Worm (Caenorhabditis elegans) whole organism, L2 larva: Measurements from ENCODE around the gene rsu-1.

ENCODE experiments used
- F13H6.1 ChIP-seq: sonication (generic microtip); optimal IDR thresholded peaks from 2 replicates; lab custom pipeline; 2016; ENCODE audit warnings: missing genetic modification characterization, missing compliant biosample characterization
- crh-2 ChIP-seq: sonication (generic microtip); optimal IDR thresholded peaks from 2 replicates; lab custom pipeline; 2017; ENCODE audit warnings: missing biosample characterization, missing genetic modification characterization
- elt-3 ChIP-seq: sonication (generic microtip); optimal IDR thresholded peaks from 2 replicates; lab custom pipeline; 2017; ENCODE audit warnings: missing biosample characterization, missing genetic modification characterization
- fos-1 ChIP-seq: fragments of 150-350 bp; optimal IDR thresholded peaks from 2 replicates; lab custom pipeline; 2014; ENCODE audit warnings: missing biosample characterization, missing genetic modification characterization
- mbf-1 ChIP-seq: sonication (generic microtip); optimal IDR thresholded peaks from 2 replicates; lab custom pipeline; 2017; ENCODE audit warnings: missing biosample characterization, missing genetic modification characterization
- nhr-23 ChIP-seq: fragments of 150-350 bp; optimal IDR thresholded peaks from 2 replicates; lab custom pipeline; 2014; ENCODE audit warnings: missing biosample characterization, missing genetic modification reagents, missing genetic modification characterization
- sem-4 ChIP-seq: fragments of 150-350 bp; optimal IDR thresholded peaks from 2 replicates; lab custom pipeline; 2014; ENCODE audit warnings: missing biosample characterization, missing genetic modification reagents, missing genetic modification characterization
- skn-1 ChIP-seq: sonication (generic microtip); optimal IDR thresholded peaks from 2 replicates; lab custom pipeline; 2017; ENCODE audit warnings: missing biosample characterization, missing genetic modification characterization
- sma-9 ChIP-seq, 2 experiments: fragments of 150-350 bp in 1 of 2; sonication (generic microtip) in 1 of 2; optimal IDR thresholded peaks; 2 replicates each; lab custom pipeline; 2014 to 2016; ENCODE audit warnings: missing genetic modification characterization in 2 of 2, mild to moderate bottlenecking in 1 of 2, missing biosample characterization in 1 of 2, missing compliant biosample characterization in 1 of 2, missing genetic modification reagents in 1 of 2, moderate library complexity in 1 of 2
- unc-55 ChIP-seq: fragments of 150-350 bp; sonication (generic microtip); optimal IDR thresholded peaks from 3 replicates; lab custom pipeline; 2014; ENCODE audit warnings: missing biosample characterization, missing genetic modification reagents, missing genetic modification characterization

Gene rsu-1

DNA sequence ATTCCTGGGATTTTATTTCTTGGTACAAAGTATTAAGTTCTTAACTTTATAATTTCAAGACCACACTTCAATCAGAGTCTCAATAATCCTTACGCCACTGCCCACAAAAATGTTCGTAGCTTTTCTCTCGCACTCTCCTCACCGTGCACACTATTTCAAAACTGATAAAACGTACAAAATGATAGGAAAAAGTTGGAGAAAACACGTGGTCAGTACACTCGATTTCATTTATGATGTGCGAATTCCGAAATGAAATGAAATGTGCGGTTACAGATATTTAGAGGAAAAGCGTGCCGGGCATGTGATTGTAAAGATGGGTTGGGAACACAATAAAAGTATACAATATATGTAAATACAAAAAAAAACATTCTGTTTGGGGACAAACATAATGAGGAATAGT is 48.6 kb downstream of the rsu-1 start:
- TF ChIP-seq mbf-1 (tag; lab: Kevin White, UChicago) (no peak), skn-1 (tag; lab: Kevin White, UChicago) (no peak), crh-2 (tag; lab: Kevin White, UChicago) (peak; percentile 65), unc-55 (GFP tag; lab: Kevin White, UChicago) (no peak), sem-4 (tag; lab: Kevin White, UChicago) (no peak), nhr-23 (no peak), elt-3 (tag; lab: Kevin White, UChicago) (no peak), sma-9 (GFP tag; optimal IDR thresholded peaks at IDR 0.05; lab: Kevin White, UChicago) (peak; percentile 68), sma-9 (tag; optimal IDR thresholded peaks at IDR 0.05; lab: Kevin White, UChicago) (no peak), F13H6.1 (peak; percentile 20), fos-1 (tag; lab: Kevin White, UChicago) (peak; percentile 33)
